Worm (Caenorhabditis elegans): Measurements from ENCODE around the gene T27A8.3.

T27A8.3 gene

ce11 chrX:16067984-16068383, 5.5 kb downstream of the T27A8.3 start:
- TF ChIP-seq dao-5 (tag; optimal IDR thresholded peaks at IDR 0.05) (no peak), W03F9.2 (tag; optimal IDR thresholded peaks at IDR 0.05) (no peak)

- TF ChIP-seq W03F9.2 (tag; optimal IDR thresholded peaks at IDR 0.05), result no peak
- TF ChIP-seq him-1 (tag; optimal IDR thresholded peaks at IDR 0.05), result no peak
- no peak for TF ChIP-seq dao-5 (tag; optimal IDR thresholded peaks at IDR 0.05)
Observed at ce11 chrX:16072595-16072994, 10.1 kb downstream of the T27A8.3 start, which contains the start of gene col-187. col-187 (plus strand) TSS chrX:16072895.

- TF ChIP-seq him-1 (tag; optimal IDR thresholded peaks at IDR 0.05) (no peak), W03F9.2 (tag; optimal IDR thresholded peaks at IDR 0.05) (no peak), dao-5 (tag; optimal IDR thresholded peaks at IDR 0.05) (no peak)
Observed at ce11 chrX:16076470-16076869, 14.0 kb downstream of the T27A8.3 start, which contains the start of gene C30F2.4. C30F2.4 (minus strand) TSS chrX:16076570.

ce11 chrX:16078695-16079094, 16.2 kb downstream of the T27A8.3 start:
- TF ChIP-seq dao-5 (tag; optimal IDR thresholded peaks at IDR 0.05), result no peak
- no peak for TF ChIP-seq him-1 (tag; optimal IDR thresholded peaks at IDR 0.05)
- no peak for TF ChIP-seq W03F9.2 (tag; optimal IDR thresholded peaks at IDR 0.05)

DNA sequence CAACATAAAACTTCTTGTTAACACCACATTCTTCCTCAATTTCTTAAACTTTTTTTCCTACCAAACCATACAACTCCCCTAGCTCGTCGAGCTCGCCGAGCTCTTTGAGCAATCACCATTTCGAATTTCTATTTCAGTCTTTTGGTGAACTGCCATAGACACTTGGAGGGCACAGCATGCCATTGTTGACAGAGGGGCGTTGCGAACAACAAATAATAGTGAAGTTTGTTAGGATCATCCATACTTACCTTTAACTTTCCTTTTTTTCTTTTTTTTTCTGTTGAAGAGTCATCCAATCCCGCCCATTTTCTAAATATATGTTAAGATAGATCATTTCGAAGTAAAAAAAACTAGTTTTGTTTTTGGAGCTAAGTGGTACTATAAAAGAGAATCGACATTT, 19.5 kb downstream of the T27A8.3 start, which contains the start of gene idpp-14:
Gene idpp-14, plus strand, starts transcription at position 324 of the 400 bp plus-strand sequence.
- TF ChIP-seq dao-5 (tag; optimal IDR thresholded peaks at IDR 0.05) (no peak), W03F9.2 (tag; optimal IDR thresholded peaks at IDR 0.05) (no peak), him-1 (tag; optimal IDR thresholded peaks at IDR 0.05) (no peak)

DNA sequence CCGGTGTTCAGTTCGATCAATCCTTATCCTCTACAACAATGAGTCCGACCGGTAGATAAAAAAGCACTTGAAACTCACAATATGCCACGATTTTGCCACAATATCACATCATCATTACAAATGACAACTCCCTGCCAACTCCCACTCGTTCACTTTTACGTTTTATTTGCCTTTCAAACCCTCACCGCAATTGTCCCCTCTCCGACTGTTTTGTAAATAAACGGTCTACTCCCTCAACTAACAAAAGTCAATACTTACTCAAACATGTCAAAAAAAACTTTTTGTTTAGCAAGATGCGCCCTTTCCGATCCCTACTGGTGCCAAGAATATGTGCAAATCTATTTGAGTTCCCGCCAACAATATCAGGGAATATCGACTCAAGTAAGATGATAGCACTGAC, 22.6 kb downstream of the T27A8.3 start, which contains the start of gene C30F2.2:
Gene C30F2.2, minus strand, starts transcription at position 122 of the 400 bp plus-strand sequence.
- no peak for TF ChIP-seq W03F9.2 (tag; optimal IDR thresholded peaks at IDR 0.05)
- no peak for TF ChIP-seq dao-5 (tag; optimal IDR thresholded peaks at IDR 0.05)
- TF ChIP-seq him-1 (tag; optimal IDR thresholded peaks at IDR 0.05), result no peak

DNA sequence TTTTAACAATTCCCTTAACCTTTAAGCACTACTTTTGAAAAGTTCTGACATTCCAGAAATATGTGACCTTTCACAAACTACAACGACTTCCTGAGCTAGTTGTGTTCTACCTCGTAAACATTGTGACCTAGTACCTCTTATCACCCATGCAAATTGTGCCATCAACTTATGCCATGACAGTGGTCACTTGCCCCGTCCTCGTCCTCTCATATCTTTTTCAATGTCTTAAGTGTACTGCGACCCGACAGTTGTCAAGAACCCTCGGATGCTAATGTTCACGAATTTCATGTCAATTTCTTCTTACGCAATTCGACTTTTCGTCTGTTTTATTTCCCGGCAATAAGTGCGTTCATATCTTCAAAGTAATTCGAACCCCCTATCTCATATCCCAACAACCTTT, 25.4 kb downstream of the T27A8.3 start:
- TF ChIP-seq him-1 (tag; optimal IDR thresholded peaks at IDR 0.05) (no peak), W03F9.2 (tag; optimal IDR thresholded peaks at IDR 0.05) (no peak), dao-5 (tag; optimal IDR thresholded peaks at IDR 0.05) (no peak)

ce11 chrX:16091166-16091565, 28.7 kb downstream of the T27A8.3 start:
- no peak for TF ChIP-seq W03F9.2 (tag; optimal IDR thresholded peaks at IDR 0.05)
- TF ChIP-seq him-1 (tag; optimal IDR thresholded peaks at IDR 0.05), result no peak
- TF ChIP-seq dao-5 (tag; optimal IDR thresholded peaks at IDR 0.05), result no peak

- TF ChIP-seq him-1 (tag; optimal IDR thresholded peaks at IDR 0.05) (no peak), dao-5 (tag; optimal IDR thresholded peaks at IDR 0.05) (no peak), W03F9.2 (tag; optimal IDR thresholded peaks at IDR 0.05) (no peak)
Observed at ce11 chrX:16094370-16094769, 31.9 kb downstream of the T27A8.3 start, which contains the start of gene C30F2.5. C30F2.5 (plus strand) TSS chrX:16094670.

DNA sequence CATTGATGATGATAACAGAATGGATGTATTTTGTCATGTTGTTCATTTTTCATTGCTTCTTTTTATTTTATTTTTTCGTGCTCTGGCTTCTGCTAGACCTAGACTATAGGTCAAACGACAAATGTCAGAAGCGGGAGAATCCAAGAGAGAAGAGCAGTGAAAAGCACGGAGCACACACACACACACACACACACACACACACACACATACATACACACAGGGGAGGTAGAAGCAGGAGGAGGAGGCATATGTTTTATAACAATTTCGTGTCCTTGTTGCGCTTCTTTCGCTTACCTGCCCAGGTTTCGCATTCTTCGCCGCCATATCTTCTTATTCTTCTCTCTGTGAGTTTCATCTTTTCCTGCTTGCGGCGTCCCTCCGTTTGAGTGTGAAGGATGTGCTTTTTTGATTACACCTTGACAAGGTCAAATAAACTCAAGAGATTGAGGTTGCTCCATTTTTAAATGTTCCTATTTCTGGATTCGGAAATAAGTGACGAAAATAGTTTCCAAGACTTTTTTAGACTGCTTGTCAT, 35.7 kb downstream of the T27A8.3 start:
- TF ChIP-seq W03F9.2 (tag; optimal IDR thresholded peaks at IDR 0.05), result no peak
- no peak for TF ChIP-seq dao-5 (tag; optimal IDR thresholded peaks at IDR 0.05)
- no peak for TF ChIP-seq him-1 (tag; optimal IDR thresholded peaks at IDR 0.05)

DNA sequence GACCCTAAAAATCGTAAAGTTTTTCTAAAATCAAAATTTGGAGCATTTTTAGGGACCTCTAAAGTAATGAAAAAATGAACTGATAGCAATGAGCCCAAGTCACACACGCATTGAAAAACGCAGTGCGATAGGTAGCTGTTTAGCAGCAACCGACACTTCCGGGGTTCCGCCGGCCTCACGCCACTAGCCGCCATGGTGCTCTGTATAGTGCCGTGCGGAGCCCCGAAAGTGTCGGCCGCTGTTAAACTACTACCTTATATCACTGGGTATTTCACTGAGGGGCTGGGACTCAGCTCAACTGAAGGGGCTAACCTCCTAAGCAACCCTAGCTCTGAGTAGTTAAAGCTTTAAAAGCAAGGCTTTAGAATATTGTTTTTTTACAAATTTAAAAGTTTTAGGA, 36.8 kb downstream of the T27A8.3 start:
- TF ChIP-seq dao-5 (tag; optimal IDR thresholded peaks at IDR 0.05), result no peak
- TF ChIP-seq W03F9.2 (tag; optimal IDR thresholded peaks at IDR 0.05), result no peak
- no peak for TF ChIP-seq him-1 (tag; optimal IDR thresholded peaks at IDR 0.05)

- TF ChIP-seq W03F9.2 (tag; optimal IDR thresholded peaks at IDR 0.05) (no peak), him-1 (tag; optimal IDR thresholded peaks at IDR 0.05) (no peak), dao-5 (tag; optimal IDR thresholded peaks at IDR 0.05) (no peak)
Observed at ce11 chrX:16103396-16103795, 40.9 kb downstream of the T27A8.3 start, which contains the start of gene ZK1073.2. ZK1073.2 (plus strand) TSS chrX:16103696.

- no peak for TF ChIP-seq him-1 (tag; optimal IDR thresholded peaks at IDR 0.05)
- TF ChIP-seq W03F9.2 (tag; optimal IDR thresholded peaks at IDR 0.05), result no peak
- no peak for TF ChIP-seq dao-5 (tag; optimal IDR thresholded peaks at IDR 0.05)
Observed at ce11 chrX:16105863-16106262, 43.4 kb downstream of the T27A8.3 start.
